Fruit fly (Drosophila melanogaster): ENCODE results near the gene CG9119.

CG9119 gene

dm6 chr3L:1188936-1189659 lies 15.5 kb downstream of the CG9119 start, which contains the start of gene CG13912 (continued):
- TF ChIP-seq hbn (GFP tag; IDR thresholded peaks at IDR 0.05; ENCODE audit: partially characterized antibody) = no peak
- no peak for TF ChIP-seq CG12391 (tag; optimal IDR thresholded peaks at IDR 0.05)
- no peak for TF ChIP-seq ase (GFP tag; IDR thresholded peaks at IDR 0.05)
- no peak for TF ChIP-seq CG17568 (GFP tag; optimal IDR thresholded peaks at IDR 0.05)
- no peak for TF ChIP-seq CG17361 (GFP tag; IDR thresholded peaks at IDR 0.05)
- TF ChIP-seq Bgb (GFP tag; IDR thresholded peaks at IDR 0.05; ENCODE audit: partially characterized antibody) = peak; percentile 64
- TF ChIP-seq CG12155 (GFP tag; optimal IDR thresholded peaks at IDR 0.05) = no peak
- TF ChIP-seq fd64A (GFP tag; optimal IDR thresholded peaks at IDR 0.05) = peak; percentile 63
- no peak for TF ChIP-seq Sox100B (GFP tag; optimal IDR thresholded peaks at IDR 0.05)
- TF ChIP-seq CG4617 (GFP tag; optimal IDR thresholded peaks at IDR 0.05; ENCODE audit: borderline replicate concordance) = no peak
- no peak for TF ChIP-seq zfh1 (GFP tag; IDR thresholded peaks at IDR 0.05)
- TF ChIP-seq CG16863 (GFP tag; optimal IDR thresholded peaks at IDR 0.05) = no peak
- TF ChIP-seq Opbp (GFP tag; IDR thresholded peaks at IDR 0.05; ENCODE audit: partially characterized antibody) = no peak
- no peak for TF ChIP-seq E2f2 (GFP tag; IDR thresholded peaks at IDR 0.05)
- TF ChIP-seq CG18764 (GFP tag; optimal IDR thresholded peaks at IDR 0.05) = no peak
- TF ChIP-seq gro (GFP tag; optimal IDR thresholded peaks at IDR 0.05) = peak; percentile 34
- no peak for TF ChIP-seq ac (GFP tag; optimal IDR thresholded peaks at IDR 0.05)
- TF ChIP-seq CG7987 (GFP tag; optimal IDR thresholded peaks at IDR 0.05) = peak; percentile 92
- TF ChIP-seq Hmr (GFP tag; optimal IDR thresholded peaks at IDR 0.05) = peak; percentile 46
- TF ChIP-seq shn (GFP tag; optimal IDR thresholded peaks at IDR 0.05) = peak; percentile 37
- no peak for TF ChIP-seq nerfin-1 (tag; optimal IDR thresholded peaks at IDR 0.05)
- no peak for TF ChIP-seq gsb-n (tag; optimal IDR thresholded peaks at IDR 0.05)
- no peak for TF ChIP-seq CG10321 (GFP tag; IDR thresholded peaks at IDR 0.05)
- no peak for TF ChIP-seq CG33557 (GFP tag; optimal IDR thresholded peaks at IDR 0.05)
- TF ChIP-seq CG34422 (GFP tag; IDR thresholded peaks at IDR 0.05) = no peak
- TF ChIP-seq CG31224 (GFP tag; IDR thresholded peaks at IDR 0.05) = no peak
- TF ChIP-seq bab2 (GFP tag; optimal IDR thresholded peaks at IDR 0.05) = no peak
- no peak for TF ChIP-seq Drgx (GFP tag; IDR thresholded peaks at IDR 0.05)
- peak; percentile 76 for TF ChIP-seq pita (GFP tag; optimal IDR thresholded peaks at IDR 0.05)
- no peak for TF ChIP-seq Fer1 (GFP tag; optimal IDR thresholded peaks at IDR 0.05)
- no peak for TF ChIP-seq bsh (GFP tag; optimal IDR thresholded peaks at IDR 0.05)
- no peak for TF ChIP-seq stwl (tag; optimal IDR thresholded peaks at IDR 0.05)
- no peak for TF ChIP-seq Sry-δ (GFP tag; optimal IDR thresholded peaks at IDR 0.05)
- TF ChIP-seq cato (GFP tag; optimal IDR thresholded peaks at IDR 0.05; ENCODE audit: borderline replicate concordance) = no peak
- TF ChIP-seq peb (GFP tag; IDR thresholded peaks at IDR 0.05) = no peak
- TF ChIP-seq B-H2 (GFP tag; optimal IDR thresholded peaks at IDR 0.05) = no peak
- no peak for TF ChIP-seq MBD-R2 (GFP tag; IDR thresholded peaks at IDR 0.05)
- peak; percentile 89 for TF ChIP-seq Med (GFP tag)
- peak; percentile 26 for TF ChIP-seq Nf-YC (tag; optimal IDR thresholded peaks at IDR 0.05)
- peak; percentile 92 for TF ChIP-seq sug (tag; optimal IDR thresholded peaks at IDR 0.05)
- no peak for TF ChIP-seq prd (optimal IDR thresholded peaks at IDR 0.05)
- TF ChIP-seq prd (GFP tag; IDR thresholded peaks at IDR 0.05) = no peak
- TF ChIP-seq gce (GFP tag; IDR thresholded peaks at IDR 0.05) = no peak
- TF ChIP-seq CG9876 (GFP tag; optimal IDR thresholded peaks at IDR 0.05) = no peak
- no peak for TF ChIP-seq mam (GFP tag; optimal IDR thresholded peaks at IDR 0.05)
- no peak for TF ChIP-seq Ets97D (GFP tag; optimal IDR thresholded peaks at IDR 0.05)
- TF ChIP-seq CG1024 (GFP tag; IDR thresholded peaks at IDR 0.05) = no peak
- TF ChIP-seq sc (optimal IDR thresholded peaks at IDR 0.05) = no peak
- no peak for TF ChIP-seq sc (GFP tag; optimal IDR thresholded peaks at IDR 0.05)
- TF ChIP-seq fd96Cb (tag; optimal IDR thresholded peaks at IDR 0.05) = no peak
- TF ChIP-seq slbo (GFP tag; IDR thresholded peaks at IDR 0.05) = no peak
